Worm (Caenorhabditis elegans) whole organism, midembryonic: ENCODE measurements around the gene C06E8.5.

Experiments
- T22C8.4 ChIP-seq: fragments of 200-800 bp; sonication (Bioruptor generic); IDR thresholded peaks from 2 replicates; pipeline ENCODE4 v1.3.6; 2022; ENCODE audit warnings: missing genetic modification characterization, missing compliant biosample characterization
- cog-1 ChIP-seq: sonication (generic microtip); optimal IDR thresholded peaks from 2 replicates; lab custom pipeline; 2016; ENCODE audit warnings: missing genetic modification characterization, missing compliant biosample characterization
- flt-1 ChIP-seq: fragments of 200-800 bp; sonication (Bioruptor generic); IDR thresholded peaks from 2 replicates; pipeline ENCODE4 v1.3.6; 2022; ENCODE audit warnings: missing genetic modification characterization, missing compliant biosample characterization
- klf-2 ChIP-seq: fragments of 200-800 bp; sonication (Bioruptor generic); conservative IDR thresholded peaks from 2 replicates; pipeline ENCODE4 v1.3.6; 2022; ENCODE audit warnings: missing genetic modification reagents, missing genetic modification characterization, missing compliant biosample characterization
- med-1 ChIP-seq: sonication (generic microtip); optimal IDR thresholded peaks from 2 replicates; lab custom pipeline; 2017; ENCODE audit warnings: missing genetic modification characterization, mild to moderate bottlenecking, missing compliant biosample characterization, antibody characterized with exemption, missing genetic modification reagents; ENCODE audit not compliant: insufficient read depth
- ref-1 ChIP-seq: fragments of 200-800 bp; sonication (Bioruptor generic); conservative IDR thresholded peaks from 2 replicates; pipeline ENCODE4 v1.3.6; 2022; ENCODE audit warnings: missing genetic modification reagents, missing genetic modification characterization, missing compliant biosample characterization
- tab-1 ChIP-seq: fragments of 200-800 bp; sonication (Bioruptor generic); IDR thresholded peaks from 2 replicates; pipeline ENCODE4 v1.3.6; 2022; ENCODE audit warnings: missing genetic modification characterization, missing compliant biosample characterization
- ztf-23 ChIP-seq: fragments of 200-800 bp; sonication (Bioruptor generic); IDR thresholded peaks from 2 replicates; pipeline ENCODE4 v1.3.6; 2022; ENCODE audit warnings: missing genetic modification reagents, missing genetic modification characterization, missing compliant biosample characterization
- ztf-29 ChIP-seq: fragments of 200-800 bp; sonication (Bioruptor generic); IDR thresholded peaks from 2 replicates; pipeline ENCODE4 v1.3.6; 2022; ENCODE audit warnings: missing genetic modification reagents, missing genetic modification characterization, missing compliant biosample characterization

C06E8.5 gene

DNA sequence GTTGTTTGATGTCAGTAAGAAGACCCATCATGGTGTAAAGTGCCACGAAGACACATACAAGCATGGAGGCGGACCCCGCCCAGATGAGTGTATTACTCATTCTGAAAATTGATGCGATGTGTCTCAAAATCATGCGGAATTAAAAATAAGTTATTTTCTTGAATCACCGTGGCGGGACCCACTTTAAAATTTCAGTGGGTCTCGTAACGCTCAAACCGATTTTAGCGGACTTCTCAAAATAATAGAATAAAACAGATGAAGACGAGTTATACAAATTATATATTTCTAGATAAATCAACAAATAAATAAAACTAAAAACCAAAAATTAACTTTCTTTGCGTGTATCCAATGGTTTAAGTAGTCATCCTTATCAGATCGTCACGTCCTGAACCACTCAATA is 15.2 kb upstream of the C06E8.5 start, which contains the start of gene col-8:
Gene col-8 (minus strand): TSS at position 101 of the 400 bp plus-strand sequence.
- TF ChIP-seq flt-1 (GFP tag; lab: Robert Waterston, UW) (no peak), ref-1 (GFP tag; lab: Robert Waterston, UW) (no peak)

DNA sequence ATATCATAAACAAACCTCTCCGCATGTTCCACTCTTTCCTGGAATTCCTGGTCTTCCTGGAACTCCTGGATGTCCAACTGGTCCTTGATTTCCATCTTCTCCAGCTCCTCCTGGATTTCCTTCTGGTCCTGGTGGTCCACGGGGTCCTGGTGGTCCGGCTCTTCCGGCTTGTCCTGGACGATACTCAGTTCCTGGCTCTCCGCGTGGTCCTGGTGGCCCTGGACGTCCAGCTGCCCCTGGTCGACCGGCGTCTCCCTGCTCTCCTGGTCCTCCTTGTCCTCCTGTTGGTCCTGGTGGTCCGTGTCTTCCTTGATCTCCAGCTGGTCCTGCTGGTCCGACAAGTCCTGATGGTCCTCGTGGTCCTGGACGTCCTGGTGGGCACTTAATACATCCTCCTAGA is 14.5 kb upstream of the C06E8.5 start:
- TF ChIP-seq ref-1 (GFP tag; lab: Robert Waterston, UW) = no peak
- no peak for TF ChIP-seq tab-1 (GFP tag; lab: Robert Waterston, UW)
- TF ChIP-seq cog-1 (tag; lab: Kevin White, UChicago) = no peak
- TF ChIP-seq flt-1 (GFP tag; lab: Robert Waterston, UW) = no peak
- no peak for TF ChIP-seq T22C8.4 (GFP tag; lab: Robert Waterston, UW)
- no peak for TF ChIP-seq klf-2
- no peak for TF ChIP-seq ztf-29
- no peak for TF ChIP-seq med-1 (GFP tag; lab: Kevin White, UChicago)
- TF ChIP-seq ztf-23 (GFP tag; lab: Robert Waterston, UW) = no peak

DNA sequence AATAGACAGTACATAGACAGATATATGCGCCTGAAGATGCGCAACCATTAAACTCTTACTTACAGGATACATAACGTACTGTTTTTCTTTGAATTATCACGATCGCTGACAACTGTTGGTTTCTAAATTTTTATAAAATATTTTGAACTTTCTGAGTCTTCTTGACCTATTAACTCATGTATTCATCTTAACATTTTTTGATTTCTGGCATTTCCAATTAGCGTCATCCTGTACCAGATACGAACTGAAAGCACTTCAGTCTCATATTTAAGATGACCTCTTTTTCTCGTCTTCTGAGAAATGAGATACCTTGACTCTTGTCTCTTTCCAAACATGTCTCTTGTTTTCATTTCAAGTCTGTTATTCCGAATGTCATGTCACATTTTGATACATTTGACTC is 8.5 kb upstream of the C06E8.5 start:
- TF ChIP-seq flt-1 (GFP tag; lab: Robert Waterston, UW) (no peak), klf-2 (no peak), cog-1 (tag; lab: Kevin White, UChicago) (no peak), ref-1 (GFP tag; lab: Robert Waterston, UW) (no peak), T22C8.4 (GFP tag; lab: Robert Waterston, UW) (no peak), med-1 (GFP tag; lab: Kevin White, UChicago) (no peak), ztf-29 (no peak)

DNA sequence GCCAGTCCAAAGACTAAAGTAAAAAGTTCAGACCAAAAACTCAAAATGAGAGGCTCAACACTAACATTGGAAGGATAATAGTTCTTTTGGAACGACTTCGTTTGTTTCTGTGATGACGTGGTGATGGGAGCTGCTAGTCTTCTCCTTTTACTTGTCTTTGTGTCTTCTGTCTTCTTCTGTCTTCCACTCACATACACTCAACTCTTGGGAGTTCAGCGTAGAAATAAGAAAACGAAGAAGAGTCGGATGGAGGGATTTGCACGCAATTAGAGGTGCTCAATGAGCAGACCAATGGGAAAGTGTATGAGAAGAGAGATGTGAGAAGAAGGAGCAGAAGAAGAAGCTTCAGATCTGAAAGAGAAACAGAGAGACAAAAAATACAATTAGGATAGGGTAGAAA is 6.8 kb upstream of the C06E8.5 start:
- TF ChIP-seq ztf-29 (no peak), tab-1 (GFP tag; lab: Robert Waterston, UW) (no peak), cog-1 (tag; lab: Kevin White, UChicago) (no peak), ref-1 (GFP tag; lab: Robert Waterston, UW) (no peak)

DNA sequence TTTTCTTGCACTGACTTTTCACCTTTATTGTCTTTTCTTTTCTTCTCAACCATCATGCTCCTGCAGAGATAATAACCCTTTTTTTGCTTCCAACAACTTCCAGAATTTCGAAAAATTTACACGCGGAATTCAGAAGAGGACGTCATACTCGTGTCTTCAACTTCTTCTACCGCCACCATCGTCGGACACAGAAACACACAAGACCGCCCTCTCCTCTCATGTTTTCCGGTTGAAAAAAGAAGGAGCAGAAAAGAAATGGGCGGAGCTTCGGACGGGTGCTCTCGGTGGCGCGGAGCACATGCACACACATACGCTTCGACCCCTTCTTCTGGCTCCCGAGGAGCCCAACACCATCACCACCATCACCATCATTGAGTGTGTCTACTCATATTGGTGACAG is 3.6 kb upstream of the C06E8.5 start, which contains the start of gene lgc-38:
Gene lgc-38 (plus strand): TSS at position 301 of the 400 bp plus-strand sequence.
- TF ChIP-seq ztf-23 (GFP tag; lab: Robert Waterston, UW) = no peak
- no peak for TF ChIP-seq tab-1 (GFP tag; lab: Robert Waterston, UW)
- TF ChIP-seq klf-2 = no peak
- no peak for TF ChIP-seq med-1 (GFP tag; lab: Kevin White, UChicago)
- no peak for TF ChIP-seq ref-1 (GFP tag; lab: Robert Waterston, UW)
- TF ChIP-seq cog-1 (tag; lab: Kevin White, UChicago) = no peak
- no peak for TF ChIP-seq flt-1 (GFP tag; lab: Robert Waterston, UW)
- TF ChIP-seq ztf-29 = no peak
- TF ChIP-seq T22C8.4 (GFP tag; lab: Robert Waterston, UW) = no peak

DNA sequence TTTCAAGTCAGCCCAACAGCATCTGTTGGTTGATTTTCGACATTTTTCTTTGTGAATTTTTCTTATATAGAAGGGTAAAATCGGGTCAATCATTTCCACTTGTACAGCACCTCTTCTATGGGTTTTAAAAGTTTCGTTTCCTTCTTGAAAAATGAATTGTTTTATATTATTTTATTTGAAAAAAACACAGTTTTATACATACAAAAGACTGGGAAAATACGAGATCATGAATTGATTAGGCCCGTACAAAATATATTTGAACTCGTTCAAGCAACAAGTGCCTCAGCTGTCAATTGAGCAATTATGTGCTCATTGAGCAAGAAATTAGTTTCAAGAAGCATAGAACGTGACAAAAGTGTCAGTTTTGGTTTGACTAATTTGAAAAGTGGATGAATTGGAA is 3.1 kb downstream of the C06E8.5 start:
- TF ChIP-seq klf-2 = no peak
- no peak for TF ChIP-seq tab-1 (GFP tag; lab: Robert Waterston, UW)
- no peak for TF ChIP-seq ref-1 (GFP tag; lab: Robert Waterston, UW)
- TF ChIP-seq T22C8.4 (GFP tag; lab: Robert Waterston, UW) = no peak
- no peak for TF ChIP-seq med-1 (GFP tag; lab: Kevin White, UChicago)
- no peak for TF ChIP-seq cog-1 (tag; lab: Kevin White, UChicago)
- no peak for TF ChIP-seq ztf-23 (GFP tag; lab: Robert Waterston, UW)
- TF ChIP-seq flt-1 (GFP tag; lab: Robert Waterston, UW) = no peak
- TF ChIP-seq ztf-29 = no peak

DNA sequence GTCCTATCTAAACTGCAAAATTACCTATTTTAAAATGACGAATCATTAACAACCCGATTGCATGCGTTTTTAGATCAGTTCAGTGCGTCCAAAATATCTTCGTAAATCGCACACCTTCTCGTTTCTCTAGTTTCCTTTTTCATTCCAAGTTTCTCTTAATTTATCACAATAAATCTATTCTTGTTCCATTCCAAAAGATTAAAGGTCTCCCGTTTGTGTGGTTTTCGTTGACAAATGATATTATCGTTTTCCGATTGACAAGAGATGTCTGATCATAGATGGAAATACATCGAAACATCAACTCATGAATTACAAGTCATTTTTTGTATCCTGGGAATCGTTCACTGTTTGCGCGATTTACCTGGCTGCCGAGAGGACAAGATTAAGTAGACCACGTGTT is 12.1 kb downstream of the C06E8.5 start:
- no peak for TF ChIP-seq T22C8.4 (GFP tag; lab: Robert Waterston, UW)
- no peak for TF ChIP-seq klf-2
- TF ChIP-seq ztf-29 = no peak
- no peak for TF ChIP-seq tab-1 (GFP tag; lab: Robert Waterston, UW)
- no peak for TF ChIP-seq med-1 (GFP tag; lab: Kevin White, UChicago)
- no peak for TF ChIP-seq ztf-23 (GFP tag; lab: Robert Waterston, UW)
- TF ChIP-seq flt-1 (GFP tag; lab: Robert Waterston, UW) = no peak
- no peak for TF ChIP-seq cog-1 (tag; lab: Kevin White, UChicago)
- no peak for TF ChIP-seq ref-1 (GFP tag; lab: Robert Waterston, UW)

DNA sequence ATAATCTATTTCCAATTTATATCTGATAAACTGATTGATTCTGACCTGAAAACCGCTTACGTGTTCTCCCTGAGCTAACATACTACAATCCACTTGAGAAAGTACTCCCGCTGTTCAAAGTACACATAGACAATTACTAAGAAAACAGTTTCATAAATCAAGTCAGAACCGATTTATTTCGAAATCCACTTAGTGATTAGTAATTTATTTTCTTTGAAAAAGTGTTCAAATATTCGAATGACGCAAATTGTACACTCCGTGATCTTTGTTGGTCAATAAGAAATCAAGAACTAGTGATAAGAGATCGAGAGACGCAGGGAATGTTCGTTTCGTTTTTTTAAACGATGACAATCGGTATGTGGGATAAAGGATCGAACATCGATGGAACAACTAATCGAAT is 12.8 kb downstream of the C06E8.5 start:
- TF ChIP-seq flt-1 (GFP tag; lab: Robert Waterston, UW) = no peak
- no peak for TF ChIP-seq ref-1 (GFP tag; lab: Robert Waterston, UW)
- TF ChIP-seq T22C8.4 (GFP tag; lab: Robert Waterston, UW) = no peak

DNA sequence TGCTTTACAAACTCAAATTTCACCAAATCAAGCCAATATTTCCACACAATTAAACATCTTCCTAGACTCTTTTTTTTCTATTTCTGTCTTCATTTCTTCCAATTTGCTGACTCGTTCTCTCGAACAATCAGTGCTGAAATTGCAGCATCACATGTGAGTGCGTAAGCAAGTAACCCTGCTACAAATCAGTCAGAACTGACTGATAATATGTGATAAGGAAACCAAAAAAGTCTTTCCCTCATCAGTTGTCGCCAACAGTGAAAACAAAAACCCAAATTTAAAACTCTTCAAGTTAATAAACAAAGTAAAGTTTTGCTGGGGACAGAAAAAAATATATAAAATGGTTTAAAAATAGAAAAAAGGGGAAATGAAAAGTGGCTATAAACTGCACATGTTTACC is 13.8 kb downstream of the C06E8.5 start:
- TF ChIP-seq cog-1 (tag; lab: Kevin White, UChicago) = no peak
- no peak for TF ChIP-seq T22C8.4 (GFP tag; lab: Robert Waterston, UW)
- TF ChIP-seq ztf-23 (GFP tag; lab: Robert Waterston, UW) = no peak
- TF ChIP-seq klf-2 = no peak
- TF ChIP-seq med-1 (GFP tag; lab: Kevin White, UChicago) = no peak
- no peak for TF ChIP-seq ztf-29
- no peak for TF ChIP-seq tab-1 (GFP tag; lab: Robert Waterston, UW)

DNA sequence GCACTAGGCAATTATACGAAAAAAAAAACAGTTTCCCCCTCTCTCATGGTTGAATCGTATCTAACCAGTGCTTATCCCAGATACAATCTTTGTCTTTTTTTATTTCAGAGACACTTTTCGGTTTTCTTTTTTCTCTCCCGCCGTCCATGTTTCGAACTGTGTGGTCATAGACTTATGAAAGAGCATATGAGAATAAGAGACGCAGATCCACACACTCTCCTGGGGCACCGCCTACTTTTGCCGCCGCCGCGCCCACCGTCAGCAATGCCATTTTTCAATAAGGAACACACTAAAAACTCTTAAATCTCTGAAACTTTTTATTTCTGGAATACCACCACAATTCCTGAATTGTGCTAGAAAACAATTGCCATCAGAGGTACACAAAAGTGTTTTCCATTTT is 15.3 kb downstream of the C06E8.5 start, which contains the start of gene prk-1:
Gene prk-1 (plus strand): TSS at position 269 of the 400 bp plus-strand sequence.
- TF ChIP-seq ztf-23 (GFP tag; lab: Robert Waterston, UW) = no peak
- TF ChIP-seq med-1 (GFP tag; lab: Kevin White, UChicago) = no peak
- TF ChIP-seq tab-1 (GFP tag; lab: Robert Waterston, UW) = no peak
- TF ChIP-seq T22C8.4 (GFP tag; lab: Robert Waterston, UW) = no peak
- no peak for TF ChIP-seq cog-1 (tag; lab: Kevin White, UChicago)
- no peak for TF ChIP-seq ref-1 (GFP tag; lab: Robert Waterston, UW)
- no peak for TF ChIP-seq klf-2
- TF ChIP-seq flt-1 (GFP tag; lab: Robert Waterston, UW) = no peak
